Worm (Caenorhabditis elegans) whole organism, early embryonic: ENCODE results near the gene Y39A3A.2.

Experiments used
- ama-1 ChIP-seq: fragments of 150-350 bp; optimal IDR thresholded peaks from 2 replicates; lab custom pipeline; 2014
- ceh-36 ChIP-seq: sonication (generic microtip); optimal IDR thresholded peaks from 2 replicates; lab custom pipeline; 2016; ENCODE audit warnings: missing genetic modification characterization, inconsistent platforms, missing compliant biosample characterization
- hmbx-1 ChIP-seq: sonication (generic microtip); optimal IDR thresholded peaks from 2 replicates; lab custom pipeline; 2016; ENCODE audit warnings: mild to moderate bottlenecking, missing genetic modification characterization, missing compliant biosample characterization

- TF ChIP-seq ama-1 (lab: Kevin White, UChicago) (no peak), ceh-36 (no peak), hmbx-1 (tag; lab: Kevin White, UChicago) (no peak)
Measured at ce11 chrIII:2090695-2091094, 33.2 kb upstream of the Y39A3A.2 start.
